Fruit fly (Drosophila melanogaster): ENCODE data around the gene CG7133.

CG7133 gene

dm6 chr3L:22074347-22074971, at the start of gene CG7133:
CG7133 (minus strand) TSS chr3L:22074523.
- TF ChIP-seq insv (optimal IDR thresholded peaks at IDR 0.05) = no peak
- TF ChIP-seq Myc (optimal IDR thresholded peaks at IDR 0.05) = no peak
- no peak for TF ChIP-seq Sin3A (optimal IDR thresholded peaks at IDR 0.05)
- no peak for TF ChIP-seq ttk (optimal IDR thresholded peaks at IDR 0.05)
- no peak for TF ChIP-seq psq (optimal IDR thresholded peaks at IDR 0.05)
- TF ChIP-seq h (optimal IDR thresholded peaks at IDR 0.05) = no peak

DNA sequence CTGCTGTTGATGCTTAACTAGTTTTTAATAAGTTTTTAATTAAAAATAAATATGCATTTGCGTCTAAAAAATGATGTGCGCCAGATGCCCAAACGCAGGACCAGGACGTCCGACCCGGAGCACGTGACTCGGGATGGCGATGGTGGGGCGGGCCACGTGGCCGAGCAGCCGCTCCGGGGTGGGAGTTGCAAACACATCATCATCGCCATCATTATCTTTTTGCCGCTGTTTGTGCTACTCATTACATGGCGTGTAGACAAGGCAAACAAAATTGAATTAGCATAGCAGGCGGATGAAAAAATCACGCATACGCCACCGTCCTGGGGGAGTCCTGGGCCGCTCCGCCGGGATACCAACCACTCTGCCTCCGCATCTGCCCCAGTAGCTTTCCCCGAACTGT, 38.9 kb upstream of the CG7133 start:
- no peak for TF ChIP-seq psq (optimal IDR thresholded peaks at IDR 0.05)
- no peak for TF ChIP-seq Sin3A (optimal IDR thresholded peaks at IDR 0.05)
- TF ChIP-seq h (optimal IDR thresholded peaks at IDR 0.05) = no peak
- no peak for TF ChIP-seq insv (optimal IDR thresholded peaks at IDR 0.05)
- TF ChIP-seq Myc (optimal IDR thresholded peaks at IDR 0.05) = no peak
- TF ChIP-seq ttk (optimal IDR thresholded peaks at IDR 0.05) = no peak

dm6 chr3L:22109903-22110302, 35.6 kb upstream of the CG7133 start:
- TF ChIP-seq h (optimal IDR thresholded peaks at IDR 0.05) = no peak
- no peak for TF ChIP-seq Myc (optimal IDR thresholded peaks at IDR 0.05)
- no peak for TF ChIP-seq psq (optimal IDR thresholded peaks at IDR 0.05)
- no peak for TF ChIP-seq Sin3A (optimal IDR thresholded peaks at IDR 0.05)
- no peak for TF ChIP-seq insv (optimal IDR thresholded peaks at IDR 0.05)
- no peak for TF ChIP-seq ttk (optimal IDR thresholded peaks at IDR 0.05)

dm6 chr3L:22106704-22107103, 32.4 kb upstream of the CG7133 start:
- TF ChIP-seq Sin3A (optimal IDR thresholded peaks at IDR 0.05) = no peak

dm6 chr3L:22094308-22094866, 20.1 kb upstream of the CG7133 start:
- TF ChIP-seq ttk (optimal IDR thresholded peaks at IDR 0.05) (no peak), Myc (optimal IDR thresholded peaks at IDR 0.05) (no peak), psq (optimal IDR thresholded peaks at IDR 0.05) (no peak), h (optimal IDR thresholded peaks at IDR 0.05) (no peak), insv (optimal IDR thresholded peaks at IDR 0.05) (no peak), Sin3A (optimal IDR thresholded peaks at IDR 0.05) (no peak)

dm6 chr3L:22091339-22091738, 17.0 kb upstream of the CG7133 start:
- TF ChIP-seq insv (optimal IDR thresholded peaks at IDR 0.05) (no peak), Sin3A (optimal IDR thresholded peaks at IDR 0.05) (no peak)

- no peak for TF ChIP-seq insv (optimal IDR thresholded peaks at IDR 0.05)
- no peak for TF ChIP-seq ttk (optimal IDR thresholded peaks at IDR 0.05)
- no peak for TF ChIP-seq psq (optimal IDR thresholded peaks at IDR 0.05)
These were observed 8.9 kb upstream of the CG7133 start for dm6 chr3L:22083131-22083648.

DNA sequence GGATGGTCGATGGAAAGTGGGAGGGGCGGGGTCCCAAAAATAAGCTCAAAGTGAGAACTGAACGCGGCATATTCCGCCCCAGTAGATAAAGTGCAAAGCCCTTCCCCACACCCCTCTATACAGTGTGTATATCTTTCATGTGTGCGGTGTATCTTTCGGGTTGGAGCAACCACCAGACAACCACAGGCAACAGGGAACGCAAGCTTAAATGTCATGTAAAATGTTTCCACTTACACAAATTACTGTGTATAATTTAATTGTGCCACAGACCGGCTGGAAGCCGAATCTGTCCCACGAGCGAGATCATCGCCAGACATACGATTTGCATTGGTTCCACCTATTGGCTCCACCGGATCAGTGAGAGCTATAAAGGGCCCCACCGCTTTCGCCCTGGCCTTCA, 8.1 kb upstream of the CG7133 start, which contains the start of gene msopa:
Gene msopa, plus strand, starts transcription at position 301 of the 400 bp plus-strand sequence.
- TF ChIP-seq psq (optimal IDR thresholded peaks at IDR 0.05) = no peak
- TF ChIP-seq Myc (optimal IDR thresholded peaks at IDR 0.05) = no peak
- no peak for TF ChIP-seq Sin3A (optimal IDR thresholded peaks at IDR 0.05)
- TF ChIP-seq ttk (optimal IDR thresholded peaks at IDR 0.05) = no peak
- no peak for TF ChIP-seq h (optimal IDR thresholded peaks at IDR 0.05)
- no peak for TF ChIP-seq insv (optimal IDR thresholded peaks at IDR 0.05)

- TF ChIP-seq Sin3A (optimal IDR thresholded peaks at IDR 0.05) = no peak
- TF ChIP-seq ttk (optimal IDR thresholded peaks at IDR 0.05) = no peak
- no peak for TF ChIP-seq psq (optimal IDR thresholded peaks at IDR 0.05)
- no peak for TF ChIP-seq Myc (optimal IDR thresholded peaks at IDR 0.05)
- no peak for TF ChIP-seq insv (optimal IDR thresholded peaks at IDR 0.05)
- no peak for TF ChIP-seq h (optimal IDR thresholded peaks at IDR 0.05)
These were observed 5.7 kb upstream of the CG7133 start, which contains the start of gene Sfp79B for dm6 chr3L:22080022-22080421. Sfp79B (plus strand) TSS chr3L:22080322.

- no peak for TF ChIP-seq Sin3A (optimal IDR thresholded peaks at IDR 0.05)
- TF ChIP-seq ttk (optimal IDR thresholded peaks at IDR 0.05) = no peak
- TF ChIP-seq Myc (optimal IDR thresholded peaks at IDR 0.05) = no peak
- no peak for TF ChIP-seq psq (optimal IDR thresholded peaks at IDR 0.05)
- TF ChIP-seq h (optimal IDR thresholded peaks at IDR 0.05) = no peak
- TF ChIP-seq insv (optimal IDR thresholded peaks at IDR 0.05) = no peak
These were observed 3.7 kb upstream of the CG7133 start for dm6 chr3L:22078063-22078462.

dm6 chr3L:22075706-22076398, 1.5 kb upstream of the CG7133 start, which contains the start of the genes CG7130 and RpLP0:
CG7130 (minus strand) TSS chr3L:22075756.
RpLP0 (plus strand) TSS chr3L:22075867.
- no peak for TF ChIP-seq psq (optimal IDR thresholded peaks at IDR 0.05)
- no peak for TF ChIP-seq insv (optimal IDR thresholded peaks at IDR 0.05)
- TF ChIP-seq Myc (optimal IDR thresholded peaks at IDR 0.05) = no peak
- no peak for TF ChIP-seq Sin3A (optimal IDR thresholded peaks at IDR 0.05)
- TF ChIP-seq h (optimal IDR thresholded peaks at IDR 0.05) = no peak
- no peak for TF ChIP-seq ttk (optimal IDR thresholded peaks at IDR 0.05)

dm6 chr3L:22072824-22073223, 1.5 kb downstream of the CG7133 start:
- no peak for TF ChIP-seq h (optimal IDR thresholded peaks at IDR 0.05)

All from Kc167 (cell line).